Fruit fly (Drosophila melanogaster): Measurements from ENCODE around the gene Ect3.
A peak's percentile ranks its signal among the peaks of the same experiment; 100 is the strongest.

Ect3 gene

dm6 chr3R:11962739-11963214, 36.3 kb upstream of the Ect3 start, which contains the start of the genes CG3281 and aurA (continued):
- TF ChIP-seq CG10654 (GFP tag; optimal IDR thresholded peaks at IDR 0.05) (peak; percentile 61), CG12071 (GFP tag; optimal IDR thresholded peaks at IDR 0.05) (no peak), fd96Cb (tag; optimal IDR thresholded peaks at IDR 0.05) (peak; percentile 24), CG2712 (tag; optimal IDR thresholded peaks at IDR 0.05) (peak; percentile 85), sc (optimal IDR thresholded peaks at IDR 0.05) (no peak), sc (GFP tag; optimal IDR thresholded peaks at IDR 0.05) (no peak), CTCF (GFP tag; optimal IDR thresholded peaks at IDR 0.05) (no peak), Ssrp (tag; optimal IDR thresholded peaks at IDR 0.05) (peak; percentile 43), Sox102F (GFP tag; optimal IDR thresholded peaks at IDR 0.05) (no peak), sob (GFP tag; IDR thresholded peaks at IDR 0.05) (peak; percentile 82; the same call in 1 of the 2 replicates), CG1602 (GFP tag; optimal IDR thresholded peaks at IDR 0.05) (peak; percentile 78), CG31441 (GFP tag; IDR thresholded peaks at IDR 0.05) (peak; percentile 94), B-H1 (GFP tag; IDR thresholded peaks at IDR 0.05) (no peak), unpg (GFP tag; optimal IDR thresholded peaks at IDR 0.05) (peak; percentile 62), ro (GFP tag; IDR thresholded peaks at IDR 0.05) (no peak), bab2 (GFP tag; optimal IDR thresholded peaks at IDR 0.05) (peak; percentile 81), rib (GFP tag; IDR thresholded peaks at IDR 0.05) (no peak), dpn (GFP tag; optimal IDR thresholded peaks at IDR 0.05) (peak; percentile 72 to 83), dm (GFP tag; optimal IDR thresholded peaks at IDR 0.05) (peak; percentile 49), NK7.1 (GFP tag; optimal IDR thresholded peaks at IDR 0.05) (no peak), CG15696 (tag; optimal IDR thresholded peaks at IDR 0.05) (peak; percentile 69), MTF-1 (GFP tag; optimal IDR thresholded peaks at IDR 0.05; ENCODE audit: borderline replicate concordance) (peak; percentile 7), CG1647 (GFP tag; optimal IDR thresholded peaks at IDR 0.05) (peak; percentile 68), phol (tag; optimal IDR thresholded peaks at IDR 0.05) (peak; percentile 87), nerfin-2 (GFP tag; IDR thresholded peaks at IDR 0.05; ENCODE audit: partially characterized antibody) (peak; percentile 91; the same call in 1 of the 2 replicates), lola (GFP tag; optimal IDR thresholded peaks at IDR 0.05) (peak in 1 of 3 experiments; percentile 80), vfl (GFP tag; optimal IDR thresholded peaks at IDR 0.05) (peak; percentile 67), Max (GFP tag; optimal IDR thresholded peaks at IDR 0.05) (peak; percentile 69), caup (GFP tag; optimal IDR thresholded peaks at IDR 0.05; ENCODE audit: severe bottlenecking) (no peak), cg (GFP tag; optimal IDR thresholded peaks at IDR 0.05) (no peak), ash1 (GFP tag; optimal IDR thresholded peaks at IDR 0.05) (no peak), gcm2 (GFP tag; optimal IDR thresholded peaks at IDR 0.05) (no peak), run (tag; optimal IDR thresholded peaks at IDR 0.05) (no peak), prd (optimal IDR thresholded peaks at IDR 0.05) (no peak), prd (GFP tag; IDR thresholded peaks at IDR 0.05) (peak; percentile 74), fd102C (GFP tag; optimal IDR thresholded peaks at IDR 0.05) (no peak), CG7271 (tag; optimal IDR thresholded peaks at IDR 0.05) (peak; percentile 49), danr (GFP tag; IDR thresholded peaks at IDR 0.05) (no peak), CG6175 (GFP tag; IDR thresholded peaks at IDR 0.05) (no peak), Mad (GFP tag; optimal IDR thresholded peaks at IDR 0.05) (peak; percentile 50), CG5245 (GFP tag; optimal IDR thresholded peaks at IDR 0.05) (peak; percentile 32), kay (GFP tag; optimal IDR thresholded peaks at IDR 0.05) (peak; percentile 64), wek (GFP tag; optimal IDR thresholded peaks at IDR 0.05) (no peak), luna (GFP tag; optimal IDR thresholded peaks at IDR 0.05) (peak; percentile 55), Mrtf (GFP tag; IDR thresholded peaks at IDR 0.05) (no peak), mld (GFP tag; IDR thresholded peaks at IDR 0.05; ENCODE audit: partially characterized antibody) (peak; percentile 83; the same call in 2 of the 3 replicates), trh (GFP tag; optimal IDR thresholded peaks at IDR 0.05) (peak; percentile 36), disco-r (GFP tag; optimal IDR thresholded peaks at IDR 0.05) (peak; percentile 42), salm (tag; optimal IDR thresholded peaks at IDR 0.05) (peak; percentile 15), CG1603 (tag; optimal IDR thresholded peaks at IDR 0.05) (peak; percentile 48), CG10274 (GFP tag; optimal IDR thresholded peaks at IDR 0.05) (no peak)

All from whole organism, embryonic.